Fruit fly (Drosophila melanogaster) whole organism, prepupa: ENCODE results near the gene CG8006.
A peak's percentile ranks its signal among the peaks of the same experiment; 100 is the strongest.

Source experiments
- Blimp-1 ChIP-seq: fragments of 200-800 bp; sonication (Bioruptor generic); optimal IDR thresholded peaks from 3 replicates; lab custom pipeline; 2017; ENCODE audit warnings: missing biosample characterization, missing genetic modification characterization, mild to moderate bottlenecking, moderate library complexity, missing genetic modification reagents
- CG10631 ChIP-seq: fragments of 200-800 bp; sonication (Bioruptor generic); optimal IDR thresholded peaks from 2 replicates; lab custom pipeline; 2016; ENCODE audit warnings: missing biosample characterization, missing genetic modification characterization
- CG11294 ChIP-seq: fragments of 200-800 bp; sonication (Bioruptor generic); IDR thresholded peaks from 2 replicates; pipeline ENCODE4 v1.3.6; 2022; ENCODE audit warnings: missing biosample characterization, missing genetic modification characterization
- CG11762 ChIP-seq: fragments of 200-800 bp; sonication (Bioruptor generic); optimal IDR thresholded peaks from 3 replicates; lab custom pipeline; 2016; ENCODE audit warnings: missing biosample characterization, missing genetic modification characterization; ENCODE audit not compliant: insufficient read depth
- CG11902 ChIP-seq: fragments of 200-800 bp; sonication (Bioruptor generic); optimal IDR thresholded peaks from 3 replicates; lab custom pipeline; 2016; ENCODE audit warnings: missing biosample characterization, missing genetic modification characterization
- CG15336 ChIP-seq: fragments of 200-800 bp; sonication (Bioruptor generic); IDR thresholded peaks from 2 replicates; pipeline ENCODE4 v1.3.6; 2022; ENCODE audit warnings: missing biosample characterization, missing genetic modification characterization
- CG16779 ChIP-seq: fragments of 200-800 bp; sonication (Bioruptor generic); optimal IDR thresholded peaks from 3 replicates; lab custom pipeline; 2017; ENCODE audit warnings: missing biosample characterization, mild to moderate bottlenecking, missing genetic modification characterization
- CG3032 ChIP-seq: fragments of 200-800 bp; optimal IDR thresholded peaks from 2 replicates; lab custom pipeline; 2019; ENCODE audit warnings: missing biosample characterization, mild to moderate bottlenecking, missing genetic modification characterization, moderate library complexity
- CG31627 ChIP-seq: fragments of 200-800 bp; sonication (Bioruptor generic); optimal IDR thresholded peaks from 3 replicates; lab custom pipeline; 2016; ENCODE audit warnings: missing biosample characterization, missing genetic modification characterization
- CG32006 ChIP-seq: fragments of 200-800 bp; sonication (Bioruptor generic); optimal IDR thresholded peaks from 3 replicates; lab custom pipeline; 2017; ENCODE audit warnings: missing biosample characterization, mild to moderate bottlenecking, missing genetic modification characterization
- CG34406 ChIP-seq: fragments of 200-800 bp; sonication (Bioruptor generic); optimal IDR thresholded peaks from 3 replicates; lab custom pipeline; 2016; ENCODE audit warnings: missing biosample characterization, missing genetic modification characterization
- CG3919 ChIP-seq: fragments of 200-800 bp; sonication (Bioruptor generic); optimal IDR thresholded peaks from 3 replicates; lab custom pipeline; 2016; ENCODE audit warnings: missing biosample characterization, missing genetic modification characterization
- CG6163 ChIP-seq: fragments of 200-800 bp; sonication (Bioruptor generic); IDR thresholded peaks from 3 replicates; pipeline ENCODE4 v1.3.6; 2022; ENCODE audit warnings: missing biosample characterization, missing genetic modification characterization
- CG6276 ChIP-seq: fragments of 200-800 bp; sonication (Bioruptor generic); optimal IDR thresholded peaks from 2 replicates; lab custom pipeline; 2017; ENCODE audit warnings: missing biosample characterization, mild to moderate bottlenecking, missing genetic modification characterization
- CG6792 ChIP-seq: fragments of 200-800 bp; sonication (Bioruptor generic); optimal IDR thresholded peaks from 3 replicates; lab custom pipeline; 2016; ENCODE audit warnings: missing biosample characterization, missing genetic modification characterization
- CG8119 ChIP-seq: fragments of 200-800 bp; sonication (Bioruptor generic); IDR thresholded peaks from 3 replicates; pipeline ENCODE4 v1.3.6; 2022; ENCODE audit warnings: missing biosample characterization, missing genetic modification characterization
- CG8632 ChIP-seq: fragments of 200-800 bp; sonication (Bioruptor generic); optimal IDR thresholded peaks from 3 replicates; lab custom pipeline; 2016; ENCODE audit warnings: missing biosample characterization, missing genetic modification characterization
- Eip75B ChIP-seq: fragments of 200-800 bp; sonication (Bioruptor generic); optimal IDR thresholded peaks from 3 replicates; lab custom pipeline; 2016; ENCODE audit warnings: missing biosample characterization, missing genetic modification characterization
- Eip93F ChIP-seq: fragments of 200-800 bp; sonication (Bioruptor generic); optimal IDR thresholded peaks from 2 replicates; lab custom pipeline; 2016; ENCODE audit warnings: missing biosample characterization, mild to moderate bottlenecking, missing genetic modification characterization
- Ets96B ChIP-seq: fragments of 200-800 bp; optimal IDR thresholded peaks from 2 replicates; lab custom pipeline; 2019; ENCODE audit warnings: missing biosample characterization, mild to moderate bottlenecking, missing genetic modification characterization, moderate library complexity
- Hr38 ChIP-seq: sonication (Bioruptor generic); optimal IDR thresholded peaks from 2 replicates; lab custom pipeline; 2016; ENCODE audit warnings: missing biosample characterization, missing genetic modification characterization
- Hr39 ChIP-seq: fragments of 200-800 bp; sonication (Bioruptor generic); optimal IDR thresholded peaks from 2 replicates; lab custom pipeline; 2016; ENCODE audit warnings: missing biosample characterization, missing genetic modification characterization
- Hr4 ChIP-seq: fragments of 200-800 bp; sonication (Bioruptor generic); optimal IDR thresholded peaks from 3 replicates; lab custom pipeline; 2016; ENCODE audit warnings: missing biosample characterization, missing genetic modification characterization
- Met ChIP-seq: fragments of 200-800 bp; sonication (Bioruptor generic); optimal IDR thresholded peaks from 3 replicates; lab custom pipeline; 2016; ENCODE audit warnings: missing biosample characterization, missing genetic modification characterization
- OdsH ChIP-seq: fragments of 200-800 bp; sonication (Bioruptor generic); optimal IDR thresholded peaks from 3 replicates; lab custom pipeline; 2016; ENCODE audit warnings: missing biosample characterization, missing genetic modification characterization
- Sox14 ChIP-seq: fragments of 200-800 bp; sonication (Bioruptor generic); optimal IDR thresholded peaks from 3 replicates; lab custom pipeline; 2016; ENCODE audit warnings: missing biosample characterization, missing genetic modification characterization
- Sox15 ChIP-seq: fragments of 200-800 bp; sonication (Bioruptor generic); optimal IDR thresholded peaks from 3 replicates; lab custom pipeline; 2016; ENCODE audit warnings: missing biosample characterization, missing genetic modification characterization
- achi ChIP-seq: fragments of 200-800 bp; sonication (Bioruptor generic); optimal IDR thresholded peaks from 3 replicates; lab custom pipeline; 2016; ENCODE audit warnings: missing biosample characterization, missing genetic modification characterization
- acj6 ChIP-seq: fragments of 200-800 bp; sonication (Bioruptor generic); optimal IDR thresholded peaks from 3 replicates; lab custom pipeline; 2016; ENCODE audit warnings: missing biosample characterization, missing genetic modification characterization
- cyc ChIP-seq: fragments of 200-800 bp; sonication (Bioruptor generic); optimal IDR thresholded peaks from 3 replicates; lab custom pipeline; 2016; ENCODE audit warnings: missing biosample characterization, missing genetic modification characterization
- dac ChIP-seq: fragments of 200-800 bp; sonication (Bioruptor generic); optimal IDR thresholded peaks from 2 replicates; lab custom pipeline; 2017; ENCODE audit warnings: missing biosample characterization, mild to moderate bottlenecking, missing genetic modification characterization
- eg ChIP-seq: fragments of 200-800 bp; sonication (Bioruptor generic); IDR thresholded peaks from 3 replicates; pipeline ENCODE4 v1.3.6; 2022; ENCODE audit warnings: missing biosample characterization, missing genetic modification characterization
- esn ChIP-seq: fragments of 200-800 bp; sonication (Bioruptor generic); optimal IDR thresholded peaks from 2 replicates; lab custom pipeline; 2016; ENCODE audit warnings: missing biosample characterization, mild to moderate bottlenecking, missing genetic modification characterization, moderate library complexity
- fd59A ChIP-seq: fragments of 200-800 bp; sonication (Bioruptor generic); optimal IDR thresholded peaks from 2 replicates; lab custom pipeline; 2017; ENCODE audit warnings: missing biosample characterization, mild to moderate bottlenecking, missing genetic modification characterization, missing genetic modification reagents
- lz ChIP-seq: fragments of 200-800 bp; sonication (Bioruptor generic); optimal IDR thresholded peaks from 3 replicates; lab custom pipeline; 2016; ENCODE audit warnings: missing biosample characterization, missing genetic modification characterization
- salr ChIP-seq, 2 experiments: fragments of 200-800 bp; sonication (Bioruptor generic); optimal IDR thresholded peaks; 3 replicates each; lab custom pipeline; 2016 to 2018; ENCODE audit warnings: missing biosample characterization in 2 of 2, missing genetic modification characterization in 2 of 2, mild to moderate bottlenecking in 1 of 2

Gene CG8006

DNA sequence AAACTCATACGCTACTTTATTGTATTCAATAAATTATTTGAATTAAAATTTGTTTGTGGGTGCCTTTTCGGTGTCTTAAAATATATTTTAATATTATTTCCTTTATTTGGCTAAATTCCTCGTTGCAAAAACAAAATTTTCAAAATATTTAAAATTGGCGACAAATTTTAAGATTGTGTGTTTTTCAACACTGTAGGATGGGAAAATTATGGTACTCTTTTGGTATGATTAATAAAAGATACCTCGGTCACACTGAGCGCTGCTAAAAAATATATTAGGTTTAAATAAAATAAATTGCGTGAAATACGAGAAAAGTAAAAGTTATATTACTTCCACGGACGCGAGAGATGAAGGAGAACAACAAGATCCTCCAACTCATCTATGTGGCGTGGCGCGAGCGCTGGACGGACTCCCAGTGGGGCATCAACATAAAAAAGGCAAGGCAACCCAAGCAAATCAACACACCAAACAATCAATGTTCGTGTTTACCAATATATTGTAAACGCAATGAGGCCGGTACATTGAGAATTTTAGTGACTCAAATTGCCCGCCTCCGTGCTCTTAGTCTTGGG lies 20.6 kb upstream of the CG8006 start, which contains the start of gene MED24:
TSS of gene MED24 (plus strand) at position 229 of the 572 bp plus-strand sequence.
- no peak for TF ChIP-seq CG6163
- peak; percentile 21 for TF ChIP-seq esn (GFP tag; lab: Kevin White, UChicago)
- peak; percentile 0 for TF ChIP-seq CG3032 (tag; lab: Kevin White, UChicago)

DNA sequence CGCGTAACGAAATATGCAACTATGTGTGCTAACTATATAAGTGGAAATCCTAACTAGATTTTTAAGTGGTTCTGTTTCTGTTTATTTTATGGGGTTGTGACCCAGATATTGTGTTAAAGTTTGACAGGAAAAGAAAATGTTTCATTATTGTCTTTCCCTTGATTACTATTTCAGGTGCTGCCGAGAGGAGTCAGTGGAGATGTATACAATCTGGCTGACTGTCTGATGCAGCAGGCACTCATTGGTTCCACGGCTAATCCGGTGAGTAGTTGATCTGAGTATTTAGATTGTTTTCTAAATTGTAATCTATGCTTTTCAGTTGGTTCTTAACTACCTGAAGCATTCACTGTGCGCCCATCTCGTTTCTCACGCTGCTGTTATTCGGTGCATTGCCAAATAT lies 18.7 kb upstream of the CG8006 start, which contains the start of gene CG7387:
TSS of gene CG7387 (minus strand) at position 101 of the 400 bp plus-strand sequence.
- TF ChIP-seq CG16779 (tag; lab: Kevin White, UChicago) (no peak), lz (GFP tag; lab: Kevin White, UChicago) (no peak), CG34406 (GFP tag; lab: Kevin White, UChicago) (no peak), salr (GFP tag; optimal IDR thresholded peaks at IDR 0.05; lab: Kevin White, UChicago) (no peak), Met (GFP tag; lab: Kevin White, UChicago) (no peak), cyc (GFP tag; lab: Kevin White, UChicago) (no peak), CG8632 (GFP tag; lab: Kevin White, UChicago) (no peak)

dm6 chr3L:8197779-8198279 lies 13.9 kb upstream of the CG8006 start, which contains the start of the genes UbcE2M and Dhps:
TSS of gene UbcE2M (minus strand) at chr3L:8197987.
TSS of gene Dhps (plus strand) at chr3L:8198207.
- TF ChIP-seq esn (GFP tag; lab: Kevin White, UChicago) = peak; percentile 63
- peak; percentile 72; the same call in 2 of the 3 replicates for TF ChIP-seq eg
- no peak for TF ChIP-seq fd59A (GFP tag; lab: Kevin White, UChicago)
- peak; percentile 23 for TF ChIP-seq Sox14 (GFP tag; lab: Kevin White, UChicago)
- peak; percentile 62; the same call in 1 of the 3 replicates for TF ChIP-seq CG6163
- peak; percentile 55 for TF ChIP-seq CG15336
- TF ChIP-seq acj6 = peak; percentile 67
- TF ChIP-seq Sox15 (GFP tag; lab: Kevin White, UChicago) = peak; percentile 76
- TF ChIP-seq CG6792 = peak; percentile 41
- no peak for TF ChIP-seq dac (GFP tag; lab: Kevin White, UChicago)
- TF ChIP-seq Blimp-1 (GFP tag; lab: Kevin White, UChicago) = peak; percentile 58
- TF ChIP-seq CG8632 (GFP tag; lab: Kevin White, UChicago) = peak; percentile 52
- peak; percentile 69 for TF ChIP-seq cyc (GFP tag; lab: Kevin White, UChicago)
- no peak for TF ChIP-seq CG6276 (GFP tag; lab: Kevin White, UChicago)
- peak; percentile 10 for TF ChIP-seq Eip93F
- peak; percentile 69 for TF ChIP-seq CG3032 (tag; lab: Kevin White, UChicago)
- peak; percentile 74 for TF ChIP-seq CG31627 (GFP tag; lab: Kevin White, UChicago)
- peak; percentile 89 for TF ChIP-seq CG10631 (GFP tag; lab: Kevin White, UChicago)
- TF ChIP-seq CG11902 (GFP tag; lab: Kevin White, UChicago) = peak; percentile 60
- TF ChIP-seq Ets96B (tag; lab: Kevin White, UChicago) = peak; percentile 65
- TF ChIP-seq achi (GFP tag; lab: Kevin White, UChicago) = peak; percentile 20
- TF ChIP-seq CG8119 = no peak
- peak; percentile 28 for TF ChIP-seq CG32006 (GFP tag; lab: Kevin White, UChicago)
- TF ChIP-seq Hr39 (GFP tag; lab: Kevin White, UChicago) = peak; percentile 29
- no peak for TF ChIP-seq Hr4 (GFP tag; lab: Kevin White, UChicago)
- peak; percentile 73 for TF ChIP-seq lz (GFP tag; lab: Kevin White, UChicago)
- TF ChIP-seq Eip75B (GFP tag; lab: Kevin White, UChicago) = no peak
- peak in 1 of 2 experiments; percentile 6 for TF ChIP-seq salr (GFP tag; optimal IDR thresholded peaks at IDR 0.05; lab: Kevin White, UChicago)
- TF ChIP-seq OdsH (GFP tag; lab: Kevin White, UChicago) = no peak
- TF ChIP-seq CG11762 (GFP tag; lab: Kevin White, UChicago) = peak; percentile 34
- no peak for TF ChIP-seq CG3919
- no peak for TF ChIP-seq Hr38 (GFP tag; lab: Kevin White, UChicago)
- peak; percentile 11; the same call in 1 of the 2 replicates for TF ChIP-seq CG11294 (GFP tag; lab: Robert Waterston, UW)
